Worm (Caenorhabditis elegans) whole organism, L1 larva: ENCODE data around the gene K07H8.11.
A peak's percentile ranks its signal among the peaks of the same experiment; 100 is the strongest.

ENCODE experiments used
- C04F5.9 ChIP-seq: sonication (generic microtip); optimal IDR thresholded peaks from 2 replicates; lab custom pipeline; 2016; ENCODE audit warnings: missing genetic modification characterization, missing compliant biosample characterization
- C34B4.2 ChIP-seq: sonication (generic microtip); optimal IDR thresholded peaks from 2 replicates; lab custom pipeline; 2017; ENCODE audit warnings: mild to moderate bottlenecking, missing genetic modification characterization, missing compliant biosample characterization
- F16B12.6 ChIP-seq: fragments of 150-350 bp; optimal IDR thresholded peaks from 2 replicates; lab custom pipeline; 2014; ENCODE audit warnings: missing biosample characterization, missing genetic modification characterization
- aha-1 ChIP-seq: fragments of 150-350 bp; optimal IDR thresholded peaks from 2 replicates; lab custom pipeline; 2014; ENCODE audit warnings: missing biosample characterization, missing genetic modification characterization
- alr-1 ChIP-seq: fragments of 200-800 bp; sonication (Bioruptor generic); optimal IDR thresholded peaks from 2 replicates; lab custom pipeline; 2018; ENCODE audit warnings: borderline replicate concordance, mild to moderate bottlenecking, missing genetic modification characterization, missing compliant biosample characterization
- aly-2 ChIP-seq: fragments of 150-350 bp; optimal IDR thresholded peaks from 2 replicates; lab custom pipeline; 2014; ENCODE audit warnings: missing biosample characterization, missing genetic modification characterization
- ama-1 ChIP-seq: fragments of 150-350 bp; optimal IDR thresholded peaks from 2 replicates; lab custom pipeline; 2014
- blmp-1 ChIP-seq: fragments of 150-350 bp; optimal IDR thresholded peaks from 2 replicates; lab custom pipeline; 2014; ENCODE audit warnings: missing biosample characterization, missing genetic modification characterization
- ceh-82 ChIP-seq, 3 experiments: fragments of 150-350 bp in 1 of 3; sonication (generic microtip) in 2 of 3; optimal IDR thresholded peaks; 2 replicates each; lab custom pipeline; 2014 to 2017; ENCODE audit warnings: missing biosample characterization in 3 of 3, missing genetic modification characterization in 3 of 3
- ceh-88 ChIP-seq: fragments of 200-800 bp; sonication (Bioruptor generic); IDR thresholded peaks from 2 replicates; pipeline ENCODE4 v1.3.6; 2022; ENCODE audit warnings: missing genetic modification characterization, missing compliant biosample characterization
- ceh-90 ChIP-seq: sonication (generic microtip); optimal IDR thresholded peaks from 2 replicates; lab custom pipeline; 2016; ENCODE audit warnings: missing genetic modification characterization, missing compliant biosample characterization
- efl-1 ChIP-seq, 4 experiments: fragments of 150-350 bp; optimal IDR thresholded peaks in 3 of 4; peaks in 1 of 4; 1 replicate in 1 of 4; 2 replicates in 3 of 4; lab custom pipeline; 2014; ENCODE audit warnings: missing biosample characterization in 2 of 4, missing genetic modification characterization in 2 of 4, missing genetic modification reagents in 2 of 4
- efl-3 ChIP-seq: fragments of 200-800 bp; sonication (Bioruptor generic); optimal IDR thresholded peaks from 2 replicates; lab custom pipeline; 2018; ENCODE audit warnings: mild to moderate bottlenecking, missing genetic modification characterization, missing compliant biosample characterization
- egl-13 ChIP-seq: sonication (generic microtip); optimal IDR thresholded peaks from 2 replicates; lab custom pipeline; 2016; ENCODE audit warnings: missing genotype, missing genetic modification reagents, missing genetic modification characterization, missing compliant biosample characterization
- egl-27 ChIP-seq, 2 experiments: fragments of 150-350 bp in 1 of 2; sonication (generic microtip); optimal IDR thresholded peaks; 3 replicates each; lab custom pipeline; 2017 to 2018; ENCODE audit warnings: missing biosample characterization in 2 of 2, missing genetic modification characterization in 2 of 2, missing genetic modification reagents in 2 of 2
- elt-2 ChIP-seq: sonication (generic microtip); optimal IDR thresholded peaks from 2 replicates; lab custom pipeline; 2016; ENCODE audit warnings: missing genetic modification characterization, mild to moderate bottlenecking, inconsistent platforms, missing compliant biosample characterization, missing genetic modification reagents
- elt-3 ChIP-seq, 6 experiments: fragments of 150-350 bp in 1 of 6; sonication (generic microtip); optimal IDR thresholded peaks; 2 replicates each; lab custom pipeline; 2017 to 2018; ENCODE audit warnings: missing biosample characterization in 6 of 6, missing genetic modification characterization in 6 of 6, inconsistent platforms in 1 of 6
- fkh-4 ChIP-seq: sonication (generic microtip); optimal IDR thresholded peaks from 2 replicates; lab custom pipeline; 2016; ENCODE audit warnings: missing compliant biosample characterization, missing genetic modification characterization, borderline replicate concordance
- fkh-8 ChIP-seq: sonication (generic microtip); optimal IDR thresholded peaks from 2 replicates; lab custom pipeline; 2016; ENCODE audit warnings: mild to moderate bottlenecking, missing genetic modification characterization, missing compliant biosample characterization
- hpl-2 ChIP-seq: fragments of 150-350 bp; optimal IDR thresholded peaks from 2 replicates; lab custom pipeline; 2014; ENCODE audit warnings: missing biosample characterization, missing genetic modification reagents, missing genetic modification characterization
- isw-1 ChIP-seq: fragments of 200-800 bp; sonication (Bioruptor generic); IDR thresholded peaks from 2 replicates; pipeline ENCODE4 v1.3.6; 2022; ENCODE audit warnings: missing genetic modification characterization, missing compliant biosample characterization
- lin-14 ChIP-seq: fragments of 200-800 bp; sonication (Bioruptor generic); optimal IDR thresholded peaks from 2 replicates; lab custom pipeline; 2018; ENCODE audit warnings: mild to moderate bottlenecking, missing genetic modification characterization, moderate library complexity, missing compliant biosample characterization
- lir-3 ChIP-seq: sonication (generic microtip); optimal IDR thresholded peaks from 2 replicates; lab custom pipeline; 2016; ENCODE audit warnings: mild to moderate bottlenecking, missing genetic modification characterization, moderate library complexity, missing compliant biosample characterization; ENCODE audit not compliant: poor library complexity
- mep-1 ChIP-seq: fragments of 150-350 bp; optimal IDR thresholded peaks from 2 replicates; lab custom pipeline; 2014; ENCODE audit warnings: missing biosample characterization, missing genetic modification characterization
- nhr-28 ChIP-seq: fragments of 150-350 bp; optimal IDR thresholded peaks from 2 replicates; lab custom pipeline; 2014; ENCODE audit warnings: missing biosample characterization, missing genetic modification characterization
- nhr-76 ChIP-seq: sonication (generic microtip); optimal IDR thresholded peaks from 2 replicates; lab custom pipeline; 2017; ENCODE audit warnings: missing biosample characterization, missing genetic modification characterization
- nhr-85 ChIP-seq: sonication (generic microtip); peaks from one replicate; lab custom pipeline; 2016; ENCODE audit warnings: missing genetic modification characterization, inconsistent platforms, missing compliant biosample characterization
- nhr-90 ChIP-seq: sonication (generic microtip); optimal IDR thresholded peaks from 2 replicates; lab custom pipeline; 2016; ENCODE audit warnings: mild to moderate bottlenecking, missing genetic modification characterization, missing compliant biosample characterization; ENCODE audit not compliant: poor library complexity
- pag-3 ChIP-seq: sonication (generic microtip); optimal IDR thresholded peaks from 2 replicates; lab custom pipeline; 2017; ENCODE audit warnings: missing genetic modification characterization, mild to moderate bottlenecking, missing compliant biosample characterization, antibody characterized with exemption, borderline replicate concordance; ENCODE audit not compliant: insufficient read depth
- pax-3 ChIP-seq: fragments of 200-800 bp; sonication (Bioruptor generic); optimal IDR thresholded peaks from 2 replicates; lab custom pipeline; 2018; ENCODE audit warnings: mild to moderate bottlenecking, missing genetic modification characterization, moderate library complexity, missing compliant biosample characterization
- snu-23 ChIP-seq: sonication (generic microtip); optimal IDR thresholded peaks from 2 replicates; lab custom pipeline; 2016; ENCODE audit warnings: missing genetic modification characterization, missing compliant biosample characterization
- unc-62 ChIP-seq: fragments of 150-350 bp; optimal IDR thresholded peaks from 2 replicates; lab custom pipeline; 2014; ENCODE audit warnings: missing biosample characterization, missing genetic modification reagents, missing genetic modification characterization

Gene K07H8.11

DNA sequence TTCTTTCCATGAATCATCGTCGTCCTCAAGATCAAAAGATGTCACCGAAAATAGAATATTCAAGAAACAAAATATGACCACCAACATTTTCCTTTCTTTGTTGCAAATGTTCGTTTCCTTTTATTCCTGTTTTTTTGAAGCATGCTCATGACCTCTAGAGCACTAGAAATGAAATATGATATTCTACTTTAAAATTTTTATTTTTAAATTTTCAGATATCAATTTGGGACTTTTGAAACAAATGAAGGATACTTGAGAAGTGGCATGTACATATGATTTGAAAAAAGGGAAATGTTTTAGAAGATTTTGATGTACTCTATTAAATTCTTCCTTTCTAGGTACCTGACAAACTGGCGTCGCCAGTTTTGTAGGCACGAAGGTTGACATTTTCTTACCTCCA is at the start of gene K07H8.11:
TSS of gene K07H8.11 (minus strand) at position 101 of the 400 bp plus-strand sequence.
- no peak for TF ChIP-seq nhr-85 (tag; lab: Kevin White, UChicago)

DNA sequence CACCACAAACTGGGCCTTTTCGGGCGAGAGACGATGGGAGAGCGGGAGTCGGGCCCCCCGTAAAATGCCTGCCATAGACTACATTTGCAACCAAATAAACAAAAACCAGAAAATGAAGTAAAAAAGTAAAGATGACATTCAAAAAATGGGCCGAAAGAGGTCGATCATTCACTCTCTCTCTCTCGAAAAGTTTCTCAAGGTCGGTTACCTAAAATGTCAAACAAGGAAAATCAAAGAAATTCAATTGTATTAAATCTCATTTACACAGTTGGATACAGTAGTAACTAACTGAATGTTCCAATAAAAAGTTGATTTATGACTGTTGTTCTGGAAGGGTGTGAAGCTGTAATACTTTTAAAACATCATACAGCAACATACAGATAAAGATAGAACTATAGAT is 43.7 kb upstream of the K07H8.11 start:
- TF ChIP-seq blmp-1 (tag; lab: Kevin White, UChicago), result peak; percentile 76
- TF ChIP-seq nhr-85 (tag; lab: Kevin White, UChicago), result peak; percentile 71
- TF ChIP-seq lin-14, result peak; percentile 40
- no peak for TF ChIP-seq pag-3
- TF ChIP-seq egl-13 (tag; lab: Kevin White, UChicago), result no peak
- TF ChIP-seq, all 84 proteins: peak for 3

DNA sequence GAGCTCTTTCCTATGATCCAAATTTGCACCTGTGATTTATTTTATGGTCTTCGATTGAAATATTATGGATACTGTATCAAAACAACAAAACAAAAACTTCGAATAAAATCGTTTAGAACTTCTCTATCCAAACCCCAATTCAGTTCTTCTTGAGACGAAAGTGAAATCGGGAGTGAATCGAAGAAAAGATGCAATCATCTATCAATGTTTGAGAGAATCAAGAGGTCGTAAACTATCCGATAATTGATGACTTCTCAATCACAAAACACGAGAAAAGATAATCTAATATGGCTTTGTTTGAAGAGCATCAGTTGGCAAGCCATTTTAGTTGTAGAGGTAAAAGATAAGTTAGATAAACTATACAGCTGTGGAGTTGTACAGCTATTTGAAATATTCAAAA is 42.7 kb upstream of the K07H8.11 start:
- peak in 2 of 6 experiments; percentile 5 to 13 for TF ChIP-seq elt-3 (tag; optimal IDR thresholded peaks at IDR 0.05; lab: Kevin White, UChicago)
- no peak for TF ChIP-seq nhr-76 (tag; lab: Kevin White, UChicago)
- no peak for TF ChIP-seq snu-23 (GFP tag; lab: Kevin White, UChicago)
- no peak for TF ChIP-seq lir-3
- TF ChIP-seq lin-14, result peak; percentile 39
- no peak for TF ChIP-seq alr-1 (tag; lab: Kevin White, UChicago)
- no peak for TF ChIP-seq efl-3
- TF ChIP-seq C34B4.2, result no peak
- TF ChIP-seq blmp-1 (tag; lab: Kevin White, UChicago), result peak; percentile 97
- no peak for TF ChIP-seq fkh-8
- TF ChIP-seq ceh-82 (tag; optimal IDR thresholded peaks at IDR 0.05; lab: Kevin White, UChicago), result no peak
- TF ChIP-seq hpl-2 (GFP tag; lab: Kevin White, UChicago), result no peak
- TF ChIP-seq nhr-90 (tag; lab: Kevin White, UChicago), result no peak
- TF ChIP-seq efl-1 (optimal IDR thresholded peaks at IDR 0.05; lab: Kevin White, UChicago), result no peak
- no peak for TF ChIP-seq efl-1 (GFP tag; optimal IDR thresholded peaks at IDR 0.05 in 1 of 2; lab: Kevin White, UChicago)

DNA sequence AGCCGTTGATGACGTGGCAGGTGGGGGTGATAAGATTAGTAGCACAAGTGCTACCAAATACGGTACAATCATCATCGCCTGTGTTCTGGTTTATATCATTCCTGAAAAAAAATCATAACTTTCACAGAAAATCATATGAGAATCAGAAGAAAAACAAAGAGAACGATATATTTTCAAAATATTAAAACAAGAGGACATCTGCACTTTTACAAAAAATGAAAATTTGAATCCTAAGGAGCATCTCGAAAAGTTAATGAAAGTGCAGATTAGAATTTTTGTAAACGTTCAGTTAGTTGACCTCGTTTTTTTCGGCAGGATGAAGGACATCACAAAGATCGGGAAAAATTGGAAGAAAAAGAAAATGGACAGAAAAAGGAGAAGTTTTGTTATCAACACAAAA is 37.7 kb upstream of the K07H8.11 start, which contains the start of gene F35H10.10:
TSS of gene F35H10.10 (minus strand) at position 101 of the 400 bp plus-strand sequence.
- TF ChIP-seq elt-2, result no peak
- TF ChIP-seq blmp-1 (tag; lab: Kevin White, UChicago), result peak; percentile 84
- no peak for TF ChIP-seq mep-1 (tag; lab: Kevin White, UChicago)
- TF ChIP-seq fkh-4 (tag; lab: Kevin White, UChicago), result no peak

DNA sequence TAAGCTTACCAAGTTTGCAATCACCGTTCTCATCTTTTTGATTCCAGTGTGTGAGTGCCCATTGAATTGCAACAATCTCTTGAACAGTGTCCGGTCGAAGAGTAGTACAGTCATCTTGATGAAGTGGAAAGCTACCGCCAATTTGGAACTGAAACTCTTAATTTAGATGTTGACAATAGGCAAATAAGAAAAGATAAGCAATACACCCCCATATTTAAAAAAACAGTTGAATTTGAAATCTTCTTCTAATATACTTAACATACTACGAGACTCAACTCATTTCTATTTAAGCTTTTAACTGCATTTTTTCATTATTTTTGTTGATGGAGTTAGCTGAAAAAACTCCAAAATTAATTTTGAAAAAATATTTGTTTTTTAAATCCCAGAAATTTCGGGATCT is 37.0 kb upstream of the K07H8.11 start:
- TF ChIP-seq efl-1 (optimal IDR thresholded peaks at IDR 0.05; lab: Kevin White, UChicago) (no peak), efl-1 (GFP tag; optimal IDR thresholded peaks at IDR 0.05 in 1 of 2; lab: Kevin White, UChicago) (peak in 1 of 2 experiments; percentile 56), aha-1 (tag; lab: Kevin White, UChicago) (no peak), C04F5.9 (tag; lab: Kevin White, UChicago) (no peak)

DNA sequence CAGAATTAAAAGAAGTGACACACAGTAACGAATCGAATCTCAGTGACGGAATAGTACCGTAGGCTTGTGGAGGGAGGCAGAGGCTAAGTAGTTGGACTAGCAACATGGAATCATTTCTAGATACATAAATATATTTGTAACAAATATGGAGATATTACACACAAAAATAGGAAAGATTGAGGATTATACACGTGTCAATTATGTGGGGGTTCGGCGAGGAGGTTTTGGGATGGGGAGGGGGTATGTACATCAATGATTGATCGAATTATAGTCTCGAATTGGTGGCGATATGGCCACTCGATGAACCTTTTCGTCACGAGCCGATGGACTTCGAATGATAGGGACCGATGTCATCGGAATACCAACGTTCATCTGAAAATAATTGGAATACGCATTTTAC is 32.3 kb upstream of the K07H8.11 start:
- TF ChIP-seq efl-1 (optimal IDR thresholded peaks at IDR 0.05; lab: Kevin White, UChicago) (no peak), efl-1 (GFP tag; optimal IDR thresholded peaks at IDR 0.05 in 1 of 2; lab: Kevin White, UChicago) (peak in 1 of 2 experiments; percentile 64), F16B12.6 (tag; lab: Kevin White, UChicago) (no peak)

DNA sequence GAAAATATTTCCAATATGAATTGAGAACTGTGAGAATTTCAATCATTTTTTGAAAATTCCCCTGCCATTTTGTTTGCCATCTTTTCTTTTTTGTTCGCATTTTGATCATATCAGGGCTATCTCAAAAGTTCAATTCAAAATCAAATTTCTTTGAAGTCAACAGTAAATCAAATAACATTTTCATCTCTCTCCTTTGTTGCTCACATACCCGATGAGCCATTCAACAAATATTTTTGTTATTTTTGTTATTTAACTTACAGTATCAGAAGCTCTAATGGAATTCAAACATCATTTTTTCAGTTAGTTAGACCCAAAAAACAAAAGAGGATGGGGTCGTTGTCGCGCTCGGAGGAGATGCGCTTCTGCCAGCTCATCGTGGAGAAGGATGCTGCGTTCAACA is 28.5 kb upstream of the K07H8.11 start, which contains the start of gene vha-5:
TSS of gene vha-5 (plus strand) at position 301 of the 400 bp plus-strand sequence.
- TF ChIP-seq ama-1 (lab: Kevin White, UChicago) (no peak), isw-1 (GFP tag; lab: Robert Waterston, UW) (no peak), aly-2 (no peak), egl-27 (tag; optimal IDR thresholded peaks at IDR 0.05; lab: Kevin White, UChicago) (no peak), ceh-88 (GFP tag; lab: Robert Waterston, UW) (no peak), unc-62 (no peak), ceh-90 (no peak), snu-23 (GFP tag; lab: Kevin White, UChicago) (no peak), nhr-28 (tag; lab: Kevin White, UChicago) (no peak), fkh-8 (no peak), pax-3 (tag; lab: Kevin White, UChicago) (no peak)
